Worm (Caenorhabditis elegans) whole organism, L3 larva: ENCODE results near the gene str-14.

Experiments used
- R02D3.7 ChIP-seq: fragments of 150-350 bp; optimal IDR thresholded peaks from 2 replicates; lab custom pipeline; 2014; ENCODE audit warnings: missing biosample characterization, missing genetic modification characterization
- aly-2 ChIP-seq: fragments of 150-350 bp; optimal IDR thresholded peaks from 2 replicates; lab custom pipeline; 2014; ENCODE audit warnings: missing biosample characterization, missing genetic modification characterization
- ama-1 ChIP-seq: fragments of 150-350 bp; optimal IDR thresholded peaks from 2 replicates; lab custom pipeline; 2018
- ceh-16 ChIP-seq: sonication (generic microtip); optimal IDR thresholded peaks from 2 replicates; lab custom pipeline; 2017; ENCODE audit warnings: missing biosample characterization, missing genetic modification characterization
- ceh-28 ChIP-seq: fragments of 150-350 bp; optimal IDR thresholded peaks from 2 replicates; lab custom pipeline; 2014; ENCODE audit warnings: missing biosample characterization, missing genetic modification reagents, missing genetic modification characterization
- ceh-82 ChIP-seq: fragments of 150-350 bp; optimal IDR thresholded peaks from 2 replicates; lab custom pipeline; 2014; ENCODE audit warnings: missing biosample characterization, missing genetic modification characterization
- ceh-9 ChIP-seq: sonication (generic microtip); optimal IDR thresholded peaks from 2 replicates; lab custom pipeline; 2018; ENCODE audit warnings: missing biosample characterization, missing genetic modification characterization
- daf-12 ChIP-seq: fragments of 150-350 bp; optimal IDR thresholded peaks from 2 replicates; lab custom pipeline; 2014; ENCODE audit warnings: missing biosample characterization, missing genetic modification reagents, missing genetic modification characterization
- egl-27 ChIP-seq: sonication (generic microtip); optimal IDR thresholded peaks from 4 replicates; lab custom pipeline; 2017; ENCODE audit warnings: missing biosample characterization, missing genetic modification reagents, missing genetic modification characterization
- elt-1 ChIP-seq: fragments of 150-350 bp; optimal IDR thresholded peaks from 2 replicates; lab custom pipeline; 2014; ENCODE audit warnings: missing biosample characterization, missing genetic modification characterization
- elt-2 ChIP-seq: sonication (generic microtip); optimal IDR thresholded peaks from 2 replicates; lab custom pipeline; 2016; ENCODE audit warnings: missing genetic modification reagents, mild to moderate bottlenecking, missing genetic modification characterization, missing compliant biosample characterization
- elt-3 ChIP-seq, 3 experiments: fragments of 150-350 bp in 1 of 3; sonication (generic microtip) in 2 of 3; optimal IDR thresholded peaks; 2 replicates in 2 of 3; 4 replicates in 1 of 3; lab custom pipeline; 2014 to 2017; ENCODE audit warnings: missing biosample characterization in 3 of 3, missing genetic modification characterization in 3 of 3
- eor-1 ChIP-seq, 2 experiments: fragments of 150-350 bp; optimal IDR thresholded peaks; 2 replicates each; lab custom pipeline; 2014 to 2018; ENCODE audit warnings: missing biosample characterization in 2 of 2, missing genetic modification characterization in 2 of 2
- fkh-10 ChIP-seq: sonication (generic microtip); optimal IDR thresholded peaks from 2 replicates; lab custom pipeline; 2017; ENCODE audit warnings: missing biosample characterization, missing genetic modification reagents, missing genetic modification characterization
- fos-1 ChIP-seq: fragments of 150-350 bp; optimal IDR thresholded peaks from 2 replicates; lab custom pipeline; 2014; ENCODE audit warnings: missing biosample characterization, missing genetic modification characterization
- hmg-11 ChIP-seq: sonication (generic microtip); optimal IDR thresholded peaks from 2 replicates; lab custom pipeline; 2016; ENCODE audit warnings: missing genetic modification characterization, missing compliant biosample characterization
- jun-1 ChIP-seq: fragments of 150-350 bp; optimal IDR thresholded peaks from 2 replicates; lab custom pipeline; 2014; ENCODE audit warnings: missing biosample characterization, missing genetic modification reagents, missing genetic modification characterization
- lin-15B ChIP-seq: fragments of 150-350 bp; optimal IDR thresholded peaks from 2 replicates; lab custom pipeline; 2014; ENCODE audit warnings: missing biosample characterization, missing genetic modification characterization
- lsy-12 ChIP-seq: sonication (generic microtip); optimal IDR thresholded peaks from 2 replicates; lab custom pipeline; 2016; ENCODE audit warnings: mild to moderate bottlenecking, missing genetic modification characterization, missing compliant biosample characterization
- mml-1 ChIP-seq: fragments of 150-350 bp; sonication (generic microtip); optimal IDR thresholded peaks from 3 replicates; lab custom pipeline; 2014; ENCODE audit warnings: missing biosample characterization, missing genetic modification characterization
- nfya-1 ChIP-seq: sonication (generic microtip); optimal IDR thresholded peaks from 2 replicates; lab custom pipeline; 2017; ENCODE audit warnings: missing genetic modification characterization, mild to moderate bottlenecking, missing compliant biosample characterization, antibody characterized with exemption, moderate library complexity; ENCODE audit not compliant: insufficient read depth
- nhr-23 ChIP-seq: fragments of 150-350 bp; optimal IDR thresholded peaks from 2 replicates; lab custom pipeline; 2014; ENCODE audit warnings: missing biosample characterization, missing genetic modification reagents, missing genetic modification characterization
- nhr-237 ChIP-seq: fragments of 150-350 bp; optimal IDR thresholded peaks from 2 replicates; lab custom pipeline; 2014; ENCODE audit warnings: missing biosample characterization, missing genetic modification characterization
- nhr-43 ChIP-seq: sonication (generic microtip); optimal IDR thresholded peaks from 2 replicates; lab custom pipeline; 2016; ENCODE audit warnings: mild to moderate bottlenecking, missing genetic modification characterization, missing compliant biosample characterization; ENCODE audit not compliant: poor library complexity, severe bottlenecking
- nhr-67 ChIP-seq: fragments of 150-350 bp; optimal IDR thresholded peaks from 2 replicates; lab custom pipeline; 2014; ENCODE audit warnings: missing biosample characterization, missing genetic modification characterization
- nhr-76 ChIP-seq: fragments of 150-350 bp; sonication (generic microtip); optimal IDR thresholded peaks from 5 replicates; lab custom pipeline; 2014; ENCODE audit warnings: missing biosample characterization, missing genetic modification characterization
- pha-4 ChIP-seq: fragments of 150-350 bp; optimal IDR thresholded peaks from 2 replicates; lab custom pipeline; 2014; ENCODE audit warnings: missing biosample characterization, missing genetic modification reagents, missing genetic modification characterization
- pqm-1 ChIP-seq: fragments of 150-350 bp; optimal IDR thresholded peaks from 2 replicates; lab custom pipeline; 2017; ENCODE audit warnings: missing biosample characterization, missing genetic modification characterization, inconsistent platforms
- sea-2 ChIP-seq: fragments of 150-350 bp; sonication (generic microtip); optimal IDR thresholded peaks from 4 replicates; lab custom pipeline; 2014; ENCODE audit warnings: missing biosample characterization, missing genetic modification reagents, missing genetic modification characterization
- skn-1 ChIP-seq: fragments of 150-350 bp; optimal IDR thresholded peaks from 2 replicates; lab custom pipeline; 2014; ENCODE audit warnings: missing biosample characterization, missing genetic modification characterization
- snpc-4 ChIP-seq: fragments of 150-350 bp; optimal IDR thresholded peaks from 2 replicates; lab custom pipeline; 2014; ENCODE audit warnings: missing biosample characterization, missing genetic modification characterization
- tbx-2 ChIP-seq: sonication (generic microtip); optimal IDR thresholded peaks from 2 replicates; lab custom pipeline; 2016; ENCODE audit warnings: mild to moderate bottlenecking, missing genetic modification characterization, missing compliant biosample characterization
- unc-39 ChIP-seq: sonication (generic microtip); optimal IDR thresholded peaks from 4 replicates; lab custom pipeline; 2017; ENCODE audit warnings: missing biosample characterization, missing genetic modification characterization
- unc-62 ChIP-seq: fragments of 150-350 bp; sonication (generic microtip); optimal IDR thresholded peaks from 4 replicates; lab custom pipeline; 2014; ENCODE audit warnings: missing biosample characterization, missing genetic modification reagents, missing genetic modification characterization
- zag-1 ChIP-seq: fragments of 150-350 bp; optimal IDR thresholded peaks from 2 replicates; lab custom pipeline; 2014; ENCODE audit warnings: missing biosample characterization, missing genetic modification characterization
- ztf-4 ChIP-seq: fragments of 150-350 bp; optimal IDR thresholded peaks from 2 replicates; lab custom pipeline; 2014; ENCODE audit warnings: missing biosample characterization, missing genetic modification characterization

Gene str-14

DNA sequence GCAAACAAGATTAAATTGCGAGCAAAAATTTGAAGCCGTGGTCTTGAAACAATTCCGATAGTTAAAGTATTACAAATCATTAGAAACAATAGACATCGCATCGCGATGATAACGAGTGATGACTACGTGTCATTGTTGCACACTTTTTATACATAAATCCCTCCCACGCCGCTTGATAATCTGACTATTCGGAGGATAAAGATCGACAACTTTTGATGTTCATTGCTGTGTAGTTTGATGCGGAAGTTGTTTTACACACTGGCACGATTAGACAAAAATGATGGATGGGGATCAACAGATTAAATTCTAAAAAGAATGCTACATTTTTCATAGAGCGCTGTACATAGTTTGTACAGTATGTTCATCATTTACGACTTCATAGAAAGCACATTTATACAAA, 24.3 kb upstream of the str-14 start, which contains the start of gene T08G3.11:
Gene T08G3.11, minus strand, starts transcription at position 101 of the 400 bp plus-strand sequence.
- TF ChIP-seq egl-27 (no peak), ceh-9 (tag; lab: Kevin White, UChicago) (no peak), ama-1 (lab: Kevin White, UChicago) (no peak), jun-1 (tag; lab: Kevin White, UChicago) (no peak), hmg-11 (tag; lab: Kevin White, UChicago) (no peak), nhr-43 (tag; lab: Kevin White, UChicago) (no peak), fos-1 (tag; lab: Kevin White, UChicago) (no peak), eor-1 (tag; optimal IDR thresholded peaks at IDR 0.05; lab: Kevin White, UChicago) (no peak), skn-1 (tag; lab: Kevin White, UChicago) (no peak), aly-2 (tag; lab: Kevin White, UChicago) (no peak), nhr-23 (tag; lab: Kevin White, UChicago) (no peak), ceh-82 (tag; lab: Kevin White, UChicago) (no peak), nhr-76 (tag; lab: Kevin White, UChicago) (no peak), lsy-12 (tag; lab: Kevin White, UChicago) (no peak), elt-2 (tag; lab: Kevin White, UChicago) (no peak)

DNA sequence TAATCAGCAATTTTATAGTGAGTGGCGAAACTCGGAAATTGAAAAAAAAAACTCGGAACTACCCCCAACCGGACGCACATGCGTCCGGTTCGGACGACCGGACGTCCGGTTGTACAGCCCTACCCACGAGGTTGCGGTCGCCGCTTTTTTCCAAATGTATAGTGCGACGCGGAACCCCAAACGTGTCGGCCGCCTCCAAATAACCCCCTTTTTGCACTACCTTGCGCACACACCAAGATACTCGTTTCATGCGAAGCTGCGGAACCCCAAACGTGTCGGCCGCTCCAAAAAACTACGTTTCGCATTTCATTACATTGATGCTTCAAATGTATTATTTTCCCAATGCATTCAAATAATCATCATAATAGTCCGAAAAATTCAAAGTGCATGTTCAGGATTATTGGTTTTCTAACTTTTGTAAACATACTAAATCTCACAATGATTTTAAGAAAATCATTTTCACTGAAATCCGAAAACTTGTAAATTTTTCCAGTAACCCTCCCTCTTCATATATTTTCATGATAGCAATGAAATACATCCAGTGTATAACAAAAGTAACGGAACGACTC, 17.1 kb upstream of the str-14 start, which contains the start of gene srw-35:
Gene srw-35, plus strand, starts transcription at position 519 of the 569 bp plus-strand sequence.
- TF ChIP-seq fkh-10 (GFP tag; lab: Kevin White, UChicago) (no peak), sea-2 (GFP tag; lab: Kevin White, UChicago) (no peak), aly-2 (tag; lab: Kevin White, UChicago) (no peak), elt-3 (tag; optimal IDR thresholded peaks at IDR 0.05; lab: Kevin White, UChicago) (no peak), pqm-1 (tag; lab: Kevin White, UChicago) (no peak), lsy-12 (tag; lab: Kevin White, UChicago) (no peak), ceh-16 (tag; lab: Kevin White, UChicago) (no peak), pha-4 (tag; lab: Kevin White, UChicago) (no peak), nhr-237 (tag; lab: Kevin White, UChicago) (no peak), skn-1 (tag; lab: Kevin White, UChicago) (no peak), fos-1 (tag; lab: Kevin White, UChicago) (no peak), R02D3.7 (tag; lab: Kevin White, UChicago) (no peak), ceh-28 (tag; lab: Kevin White, UChicago) (no peak)

DNA sequence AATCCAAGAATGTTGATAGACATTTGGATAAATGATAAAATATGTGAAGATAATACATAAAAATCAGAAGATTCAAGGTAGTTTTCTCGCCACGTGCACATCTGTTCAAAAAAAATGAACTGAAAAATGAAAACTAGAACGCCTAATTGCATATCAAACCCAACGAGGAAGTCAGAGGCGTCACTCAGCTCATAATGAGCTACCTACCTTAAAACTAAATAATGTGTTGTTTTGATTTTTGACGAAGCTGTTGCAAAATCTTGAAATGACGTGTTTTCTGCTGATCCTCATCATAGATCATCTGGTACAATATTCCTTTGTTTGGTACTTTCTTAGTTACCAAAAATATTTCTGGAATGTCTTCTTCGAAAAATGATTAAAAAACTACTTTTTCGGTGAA, 16.0 kb upstream of the str-14 start, which contains the start of gene srh-138:
Gene srh-138, minus strand, starts transcription at position 101 of the 400 bp plus-strand sequence.
- TF ChIP-seq egl-27 (no peak), snpc-4 (tag; lab: Kevin White, UChicago) (no peak), lsy-12 (tag; lab: Kevin White, UChicago) (no peak), zag-1 (tag; lab: Kevin White, UChicago) (no peak), tbx-2 (tag; lab: Kevin White, UChicago) (no peak), pha-4 (tag; lab: Kevin White, UChicago) (no peak), elt-1 (tag; lab: Kevin White, UChicago) (no peak), daf-12 (tag; lab: Kevin White, UChicago) (no peak), lin-15B (tag; lab: Kevin White, UChicago) (no peak), mml-1 (no peak), sea-2 (GFP tag; lab: Kevin White, UChicago) (no peak), unc-62 (GFP tag; lab: Kevin White, UChicago) (no peak), nfya-1 (tag; lab: Kevin White, UChicago) (no peak), unc-39 (tag; lab: Kevin White, UChicago) (no peak), R02D3.7 (tag; lab: Kevin White, UChicago) (no peak), nhr-67 (tag; lab: Kevin White, UChicago) (no peak), ztf-4 (tag; lab: Kevin White, UChicago) (no peak), elt-2 (tag; lab: Kevin White, UChicago) (no peak), ceh-28 (tag; lab: Kevin White, UChicago) (no peak), ceh-9 (tag; lab: Kevin White, UChicago) (no peak)
- TF ChIP-seq, all 47 proteins: peak for 0
